Worm (Caenorhabditis elegans) whole organism, L3 larva: ENCODE data around the gene srbc-5.

ENCODE experiments used
- daf-12 ChIP-seq: fragments of 150-350 bp; optimal IDR thresholded peaks from 2 replicates; lab custom pipeline; 2014; ENCODE audit warnings: missing biosample characterization, missing genetic modification reagents, missing genetic modification characterization
- fkh-10 ChIP-seq: sonication (generic microtip); optimal IDR thresholded peaks from 2 replicates; lab custom pipeline; 2017; ENCODE audit warnings: missing biosample characterization, missing genetic modification reagents, missing genetic modification characterization

DNA sequence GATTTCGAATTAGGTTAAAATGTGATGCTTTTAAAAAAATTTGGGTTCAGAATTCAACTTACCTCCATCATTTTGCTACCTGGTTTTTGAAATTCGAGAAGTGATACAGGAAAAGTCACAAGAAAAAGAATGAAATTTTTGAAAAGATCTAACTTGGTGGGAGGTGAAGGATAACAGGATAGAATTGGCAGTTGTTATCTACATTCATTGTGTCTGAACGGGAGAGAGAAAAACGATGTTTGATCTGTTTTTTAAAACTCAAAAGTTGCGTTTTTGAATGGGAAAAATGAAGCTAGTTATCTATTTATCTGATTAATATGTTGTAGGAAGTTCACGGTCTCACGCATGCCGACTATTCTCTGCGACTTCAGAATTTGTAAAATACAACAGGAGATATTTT, 27.2 kb downstream of the srbc-5 start, which contains the start of gene F35F10.7:
- TF ChIP-seq fkh-10 (GFP tag; lab: Kevin White, UChicago) (no peak), daf-12 (tag; lab: Kevin White, UChicago) (no peak)
